Fruit fly (Drosophila melanogaster) whole organism, embryonic: ENCODE results near the gene asl.

Source experiments
- Abd-B ChIP-seq: fragments of 200-800 bp; sonication (Bioruptor generic); optimal IDR thresholded peaks from 2 replicates; lab custom pipeline; 2018; ENCODE audit warnings: missing biosample characterization, mild to moderate bottlenecking, missing genetic modification characterization, moderate library complexity
- BEAF-32 ChIP-seq: fragments of 200-800 bp; sonication (Bioruptor generic); optimal IDR thresholded peaks from 3 replicates; lab custom pipeline; 2017; ENCODE audit warnings: missing biosample characterization, missing genetic modification characterization, mild to moderate bottlenecking, moderate library complexity, missing genetic modification reagents
- CG10267 ChIP-seq: fragments of 200-800 bp; sonication (Bioruptor generic); optimal IDR thresholded peaks from 2 replicates; lab custom pipeline; 2018; ENCODE audit warnings: missing biosample characterization, mild to moderate bottlenecking, missing genetic modification characterization, moderate library complexity
- CG10321 ChIP-seq: fragments of 200-800 bp; sonication (Bioruptor generic); IDR thresholded peaks from 2 replicates; pipeline ENCODE4 v1.3.6; 2022; ENCODE audit warnings: missing biosample characterization, missing genetic modification characterization
- CG13123 ChIP-seq: fragments of 200-800 bp; sonication (Bioruptor generic); optimal IDR thresholded peaks from 2 replicates; lab custom pipeline; 2016; ENCODE audit warnings: missing biosample characterization, missing genetic modification characterization
- CG13775 ChIP-seq: fragments of 200-800 bp; sonication (Bioruptor generic); optimal IDR thresholded peaks from 3 replicates; lab custom pipeline; 2017; ENCODE audit warnings: missing biosample characterization, mild to moderate bottlenecking, missing genetic modification characterization
- CG16813 ChIP-seq: fragments of 200-800 bp; sonication (Bioruptor generic); IDR thresholded peaks from 3 replicates; pipeline ENCODE4 v1.3.6; 2022; ENCODE audit warnings: missing biosample characterization, missing genetic modification characterization; ENCODE audit not compliant: partially characterized antibody
- CG1832 ChIP-seq: fragments of 200-800 bp; sonication (Bioruptor generic); optimal IDR thresholded peaks from 2 replicates; lab custom pipeline; 2017; ENCODE audit warnings: missing biosample characterization, mild to moderate bottlenecking, missing genetic modification characterization, inconsistent platforms
- CG18619 ChIP-seq: fragments of 200-800 bp; sonication (Bioruptor generic); optimal IDR thresholded peaks from 3 replicates; lab custom pipeline; 2017; ENCODE audit warnings: missing biosample characterization, mild to moderate bottlenecking, missing genetic modification characterization
- CG2116 ChIP-seq: fragments of 200-800 bp; sonication (Bioruptor generic); optimal IDR thresholded peaks from 3 replicates; lab custom pipeline; 2018; ENCODE audit warnings: missing biosample characterization, mild to moderate bottlenecking, missing genetic modification characterization
- CG2678 ChIP-seq: fragments of 200-800 bp; sonication (Bioruptor generic); optimal IDR thresholded peaks from 3 replicates; lab custom pipeline; 2019; ENCODE audit warnings: missing biosample characterization, mild to moderate bottlenecking, missing genetic modification characterization, moderate library complexity
- CG31365 ChIP-seq: fragments of 200-800 bp; sonication (Bioruptor generic); optimal IDR thresholded peaks from 2 replicates; lab custom pipeline; 2018; ENCODE audit warnings: missing biosample characterization, mild to moderate bottlenecking, missing genetic modification characterization
- CG3726 ChIP-seq: fragments of 200-800 bp; sonication (Bioruptor generic); IDR thresholded peaks from 3 replicates; pipeline ENCODE4, ENCODE4 v1.3.6; 2022; ENCODE audit warnings: missing biosample characterization, missing genetic modification characterization
- CG3847 ChIP-seq: fragments of 200-800 bp; sonication (Bioruptor generic); IDR thresholded peaks from 2 replicates; pipeline ENCODE4 v1.3.6; 2022; ENCODE audit warnings: missing biosample characterization, missing genetic modification characterization
- CG6654 ChIP-seq: fragments of 200-800 bp; sonication (Bioruptor generic); optimal IDR thresholded peaks from 2 replicates; lab custom pipeline; 2017; ENCODE audit warnings: missing biosample characterization, mild to moderate bottlenecking, missing genetic modification characterization
- CG8290 ChIP-seq, 3 experiments: fragments of 200-800 bp; sonication (Bioruptor generic); optimal IDR thresholded peaks; 2 replicates each; lab custom pipeline; 2016 to 2019; ENCODE audit warnings: missing biosample characterization in 3 of 3, missing genetic modification characterization in 3 of 3, mild to moderate bottlenecking in 2 of 3, moderate library complexity in 1 of 3
- CG9437 ChIP-seq: fragments of 200-800 bp; sonication (Bioruptor generic); optimal IDR thresholded peaks from 2 replicates; lab custom pipeline; 2018; ENCODE audit warnings: missing biosample characterization, mild to moderate bottlenecking, missing genetic modification characterization
- CG9932 ChIP-seq: fragments of 200-800 bp; sonication (Bioruptor generic); IDR thresholded peaks from 2 replicates; pipeline ENCODE4 v1.3.6; 2022; ENCODE audit warnings: missing biosample characterization, missing genetic modification characterization
- CTCF ChIP-seq: fragments of 200-800 bp; sonication (Bioruptor generic); optimal IDR thresholded peaks from 2 replicates; lab custom pipeline; 2017; ENCODE audit warnings: missing biosample characterization, mild to moderate bottlenecking, missing genetic modification characterization, moderate library complexity
- HLH4C ChIP-seq: fragments of 200-800 bp; sonication (Bioruptor generic); IDR thresholded peaks from 3 replicates; pipeline ENCODE4 v1.3.6; 2022; ENCODE audit warnings: missing biosample characterization, missing genetic modification characterization; ENCODE audit not compliant: partially characterized antibody
- Hr39 ChIP-seq: fragments of >200 bp; optimal IDR thresholded peaks from 2 replicates; lab custom pipeline; 2017
- Med ChIP-seq: fragments of 200-800 bp; sonication (Bioruptor generic); peaks from one replicate; lab custom pipeline; 2016; ENCODE audit warnings: missing biosample characterization, missing genetic modification characterization, mild to moderate bottlenecking, inconsistent platforms, moderate library complexity
- Rfx ChIP-seq: fragments of 200-800 bp; sonication (Bioruptor generic); IDR thresholded peaks from 2 replicates; pipeline ENCODE4 v1.3.6; 2022; ENCODE audit warnings: missing biosample characterization, missing genetic modification characterization
- Scr ChIP-seq: fragments of 200-800 bp; sonication (Bioruptor generic); IDR thresholded peaks from 2 replicates; pipeline ENCODE4 v1.3.6; 2022; ENCODE audit warnings: missing biosample characterization, missing genetic modification characterization; ENCODE audit not compliant: partially characterized antibody
- caup ChIP-seq: fragments of 200-800 bp; sonication (Bioruptor generic); optimal IDR thresholded peaks from 3 replicates; lab custom pipeline; 2017; ENCODE audit warnings: missing biosample characterization, mild to moderate bottlenecking, missing genetic modification characterization, moderate library complexity; ENCODE audit not compliant: severe bottlenecking
- chn ChIP-seq: fragments of 200-800 bp; sonication (Bioruptor generic); optimal IDR thresholded peaks from 2 replicates; lab custom pipeline; 2016; ENCODE audit warnings: missing biosample characterization, missing genetic modification characterization
- crp ChIP-seq, 2 experiments: fragments of 200-800 bp; sonication (Bioruptor generic); optimal IDR thresholded peaks; 2 replicates in 1 of 2; 3 replicates in 1 of 2; lab custom pipeline; 2017; ENCODE audit warnings: missing biosample characterization in 2 of 2, missing genetic modification characterization in 2 of 2, mild to moderate bottlenecking in 1 of 2, moderate library complexity in 1 of 2
- disco-r ChIP-seq: fragments of 200-800 bp; sonication (Bioruptor generic); optimal IDR thresholded peaks from 2 replicates; lab custom pipeline; 2016; ENCODE audit warnings: missing biosample characterization, missing genetic modification characterization
- ems ChIP-seq: fragments of 200-800 bp; sonication (Bioruptor generic); optimal IDR thresholded peaks from 3 replicates; lab custom pipeline; 2016; ENCODE audit warnings: missing biosample characterization, missing genetic modification characterization
- fd3F ChIP-seq: fragments of 200-800 bp; sonication (Bioruptor generic); optimal IDR thresholded peaks from 2 replicates; lab custom pipeline; 2018; ENCODE audit warnings: missing biosample characterization, mild to moderate bottlenecking, missing genetic modification characterization, moderate library complexity
- gfzf ChIP-seq: fragments of 200-800 bp; sonication (Bioruptor generic); optimal IDR thresholded peaks from 2 replicates; lab custom pipeline; 2016; ENCODE audit warnings: missing biosample characterization, mild to moderate bottlenecking, missing genetic modification characterization, moderate library complexity
- gt ChIP-seq: fragments of 200-800 bp; sonication (Bioruptor generic); IDR thresholded peaks from 2 replicates; pipeline ENCODE4 v1.3.6; 2022; ENCODE audit warnings: missing biosample characterization, missing genetic modification characterization
- h ChIP-seq: fragments of >200 bp; optimal IDR thresholded peaks from 2 replicates; lab custom pipeline; 2017
- hb ChIP-seq: fragments of 200-800 bp; sonication (Bioruptor generic); IDR thresholded peaks from 3 replicates; pipeline ENCODE4 v1.3.6; 2022; ENCODE audit warnings: missing biosample characterization, missing genetic modification characterization; ENCODE audit not compliant: partially characterized antibody
- lola ChIP-seq, 3 experiments: fragments of >200 bp in 2 of 3; fragments of 200-800 bp in 1 of 3; sonication (Bioruptor generic) in 1 of 3; optimal IDR thresholded peaks; 2 replicates each; lab custom pipeline; 2017 to 2019; ENCODE audit warnings: missing biosample characterization in 3 of 3, missing genetic modification characterization in 3 of 3, mild to moderate bottlenecking in 1 of 3, moderate library complexity in 1 of 3
- mam ChIP-seq: fragments of 200-800 bp; sonication (Bioruptor generic); optimal IDR thresholded peaks from 3 replicates; lab custom pipeline; 2016; ENCODE audit warnings: missing biosample characterization, missing genetic modification characterization
- nau ChIP-seq: fragments of 200-800 bp; sonication (Bioruptor generic); optimal IDR thresholded peaks from 3 replicates; lab custom pipeline; 2017; ENCODE audit warnings: missing biosample characterization, mild to moderate bottlenecking, missing genetic modification characterization, missing genetic modification reagents
- onecut ChIP-seq: fragments of 200-800 bp; sonication (Bioruptor generic); IDR thresholded peaks from 2 replicates; pipeline ENCODE4 v1.3.6; 2022; ENCODE audit warnings: missing biosample characterization, missing genetic modification characterization
- pho ChIP-seq: fragments of 200-800 bp; sonication (Bioruptor generic); optimal IDR thresholded peaks from 2 replicates; lab custom pipeline; 2016; ENCODE audit warnings: missing biosample characterization, missing genetic modification characterization
- prd ChIP-seq, 3 experiments: fragments of >200 bp in 2 of 3; fragments of 200-800 bp in 1 of 3; sonication (Bioruptor generic) in 1 of 3; optimal IDR thresholded peaks in 2 of 3; IDR thresholded peaks in 1 of 3; 2 replicates in 2 of 3; 3 replicates in 1 of 3; pipeline versions ENCODE4 v1.3.6 to Lab custom; 2017 to 2022; ENCODE audit warnings: missing biosample characterization in 1 of 3, missing genetic modification characterization in 1 of 3
- ro ChIP-seq: fragments of 200-800 bp; sonication (Bioruptor generic); IDR thresholded peaks from 2 replicates; pipeline ENCODE4 v1.3.6; 2022; ENCODE audit warnings: missing biosample characterization, missing genetic modification characterization
- row ChIP-seq: fragments of 200-800 bp; sonication (Bioruptor generic); IDR thresholded peaks from 3 replicates; pipeline ENCODE4 v1.3.6; 2022; ENCODE audit warnings: missing biosample characterization, missing genetic modification characterization
- sens ChIP-seq: fragments of 200-800 bp; sonication (Bioruptor generic); peaks from one replicate; lab custom pipeline; 2016; ENCODE audit warnings: missing biosample characterization, missing genetic modification characterization
- sens-2 ChIP-seq: fragments of 200-800 bp; sonication (Bioruptor generic); IDR thresholded peaks from 2 replicates; pipeline ENCODE4 v1.3.6; 2022; ENCODE audit warnings: missing biosample characterization, missing genetic modification characterization
- tin ChIP-seq: fragments of 200-800 bp; sonication (Bioruptor generic); optimal IDR thresholded peaks from 3 replicates; lab custom pipeline; 2016; ENCODE audit warnings: missing biosample characterization, missing genetic modification characterization
- ttk ChIP-seq: fragments of 200-800 bp; sonication (Bioruptor generic); IDR thresholded peaks from 2 replicates; pipeline ENCODE4 v2.1.2; 2022; ENCODE audit warnings: missing biosample characterization, missing genetic modification characterization

The asl gene

dm6 chr3R:5649903-5650302, 43.6 kb upstream of the asl start:
- TF ChIP-seq sens-2 (GFP tag; lab: Robert Waterston, UW): no peak
- peak; percentile 55 for TF ChIP-seq Med (GFP tag; lab: Kevin White, UChicago)
- TF ChIP-seq tin (GFP tag; lab: Kevin White, UChicago): no peak
- TF ChIP-seq CG1832 (GFP tag; lab: Kevin White, UChicago): peak; percentile 8
- 0 out of 2 replicates have a peak, but pooled peaks have one; percentile 17 for TF ChIP-seq ttk (GFP tag; lab: Robert Waterston, UW)
- peak; percentile 30 for TF ChIP-seq sens
- no peak for TF ChIP-seq CG9932 (GFP tag; lab: Robert Waterston, UW)
- TF ChIP-seq Rfx (GFP tag; lab: Robert Waterston, UW): 0 out of 2 replicates have a peak, but pooled peaks have one; percentile 7

DNA sequence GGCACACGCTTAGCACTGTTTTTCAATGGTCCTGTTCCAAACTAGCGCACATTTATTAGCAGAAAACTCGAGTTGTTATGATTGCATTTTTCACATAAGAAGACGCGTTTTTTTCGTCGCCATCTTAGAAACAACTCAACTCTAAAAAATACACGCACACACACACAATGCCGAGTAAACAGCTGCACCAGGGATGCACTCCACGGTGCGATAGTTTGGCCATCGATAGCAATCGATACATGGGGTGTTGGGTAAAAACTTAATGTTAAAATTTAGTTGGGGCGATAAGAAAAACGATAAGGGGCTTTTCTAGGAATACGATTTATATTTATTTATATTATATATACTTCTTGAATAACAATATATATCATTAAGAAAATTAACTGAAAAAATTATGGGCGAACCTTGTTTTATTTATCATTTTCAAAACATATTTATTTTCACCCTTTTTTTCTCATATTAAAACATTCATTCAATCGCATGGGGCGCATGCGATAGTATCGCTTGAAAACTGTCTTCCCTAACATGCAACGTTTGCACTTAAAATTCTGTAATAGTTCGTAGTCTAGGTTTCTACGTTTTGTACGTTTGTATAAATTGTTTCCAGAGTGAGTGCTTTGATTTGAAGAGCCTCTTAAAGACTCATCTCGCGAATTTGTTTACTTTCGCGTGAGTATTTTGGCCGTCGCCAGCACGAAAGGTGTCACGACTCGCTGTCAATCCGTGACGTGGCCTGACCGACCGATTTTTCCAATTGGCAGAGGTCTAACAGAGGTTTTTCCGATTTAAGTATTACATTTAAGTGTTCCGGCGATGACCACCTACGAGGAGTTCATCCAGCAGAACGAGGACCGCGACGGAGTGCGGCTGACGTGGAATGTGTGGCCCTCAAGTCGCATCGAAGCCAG, 42.5 kb upstream of the asl start, which contains the start of the genes MTA1-like and Sec23:
Gene MTA1-like (minus strand): TSS at position 170 of the 908 bp plus-strand sequence.
Gene Sec23 (plus strand): TSS at position 497 of the 908 bp plus-strand sequence.
- TF ChIP-seq disco-r (GFP tag; lab: Kevin White, UChicago) (no peak), CG2116 (GFP tag; lab: Kevin White, UChicago) (peak; percentile 97), Abd-B (GFP tag; lab: Kevin White, UChicago) (peak; percentile 71), onecut (0 out of 2 replicates have a peak, but pooled peaks have one; percentile 4), CG3726 (GFP tag; lab: Robert Waterston, UW) (no peak), ro (no peak), caup (GFP tag; lab: Kevin White, UChicago) (peak; percentile 23), gt (GFP tag; lab: Robert Waterston, UW) (no peak), CG31365 (no peak), Scr (GFP tag; lab: Robert Waterston, UW) (peak; percentile 98), BEAF-32 (GFP tag; lab: Kevin White, UChicago) (peak; percentile 95), CG13123 (peak; percentile 12), CG18619 (GFP tag; lab: Kevin White, UChicago) (peak; percentile 57), nau (no peak), CG3847 (peak; percentile 61), CG10267 (peak; percentile 80), chn (peak; percentile 21), CG13775 (peak; percentile 81), hb (GFP tag; lab: Robert Waterston, UW) (peak; percentile 96), gfzf (GFP tag; lab: Kevin White, UChicago) (peak; percentile 13), crp (GFP tag; optimal IDR thresholded peaks at IDR 0.05; lab: Kevin White, UChicago) (peak in 1 of 2 experiments; percentile 81), h (lab: Kevin White, UChicago) (no peak), CTCF (peak; percentile 35), ems (GFP tag; lab: Kevin White, UChicago) (no peak), CG10321 (GFP tag; lab: Robert Waterston, UW) (no peak), CG16813 (GFP tag; lab: Robert Waterston, UW) (peak; percentile 98), pho (GFP tag; lab: Kevin White, UChicago) (peak; percentile 37), fd3F (no peak), mam (GFP tag; lab: Kevin White, UChicago) (peak; percentile 53), CG2678 (tag; lab: Kevin White, UChicago) (peak; percentile 65), CG8290 (GFP tag; optimal IDR thresholded peaks at IDR 0.05; lab: Kevin White, UChicago) (peak; percentile 45), CG8290 (tag; optimal IDR thresholded peaks at IDR 0.05; lab: Kevin White, UChicago) (peak; percentile 29 to 49), Hr39 (lab: Kevin White, UChicago) (no peak), row (GFP tag; lab: Robert Waterston, UW) (peak; percentile 91), HLH4C (peak; percentile 92), lola (GFP tag; optimal IDR thresholded peaks at IDR 0.05; lab: Kevin White, UChicago) (peak in 1 of 3 experiments; percentile 61), CG6654 (GFP tag; lab: Kevin White, UChicago) (no peak), CG9437 (GFP tag; lab: Kevin White, UChicago) (peak; percentile 75), prd (optimal IDR thresholded peaks at IDR 0.05; lab: Kevin White, UChicago) (no peak), prd (GFP tag; IDR thresholded peaks at IDR 0.05; lab: Robert Waterston, UW) (peak; percentile 52; the same call in 1 of the 3 replicates)
